Worm (Caenorhabditis elegans) whole organism, L2 larva: ENCODE results near the gene dhs-19.
A peak's percentile ranks its signal among the peaks of the same experiment; 100 is the strongest.

Experiments used
- C34F6.9 ChIP-seq: fragments of 150-350 bp; optimal IDR thresholded peaks from 2 replicates; lab custom pipeline; 2014; ENCODE audit warnings: missing biosample characterization, missing genetic modification characterization
- F13H6.1 ChIP-seq: sonication (generic microtip); optimal IDR thresholded peaks from 2 replicates; lab custom pipeline; 2016; ENCODE audit warnings: missing genetic modification characterization, missing compliant biosample characterization
- R02D3.7 ChIP-seq: fragments of 150-350 bp; optimal IDR thresholded peaks from 2 replicates; lab custom pipeline; 2014; ENCODE audit warnings: missing biosample characterization, missing genetic modification characterization
- Y55F3AM.14 ChIP-seq: fragments of 200-800 bp; sonication (Bioruptor generic); optimal IDR thresholded peaks from 2 replicates; lab custom pipeline; 2018; ENCODE audit warnings: mild to moderate bottlenecking, missing genetic modification characterization, missing compliant biosample characterization
- ZK546.5 ChIP-seq: sonication (generic microtip); optimal IDR thresholded peaks from 2 replicates; lab custom pipeline; 2017; ENCODE audit warnings: missing biosample characterization, missing genetic modification characterization
- alr-1 ChIP-seq: fragments of 150-350 bp; optimal IDR thresholded peaks from 2 replicates; lab custom pipeline; 2014; ENCODE audit warnings: missing biosample characterization, missing genetic modification characterization
- aly-2 ChIP-seq: fragments of 150-350 bp; optimal IDR thresholded peaks from 2 replicates; lab custom pipeline; 2014; ENCODE audit warnings: missing biosample characterization, missing genetic modification characterization
- ama-1 ChIP-seq: fragments of 150-350 bp; optimal IDR thresholded peaks from 2 replicates; lab custom pipeline; 2018; ENCODE audit warnings: inconsistent platforms
- blmp-1 ChIP-seq: sonication (generic microtip); optimal IDR thresholded peaks from 2 replicates; lab custom pipeline; 2017; ENCODE audit warnings: missing genetic modification characterization, mild to moderate bottlenecking, missing compliant biosample characterization, antibody characterized with exemption, moderate library complexity; ENCODE audit not compliant: insufficient read depth
- ceh-16 ChIP-seq: fragments of 150-350 bp; optimal IDR thresholded peaks from 2 replicates; lab custom pipeline; 2014; ENCODE audit warnings: missing biosample characterization, missing genetic modification characterization
- ceh-82 ChIP-seq: fragments of 150-350 bp; optimal IDR thresholded peaks from 2 replicates; lab custom pipeline; 2014; ENCODE audit warnings: missing biosample characterization, missing genetic modification characterization
- crh-2 ChIP-seq: sonication (generic microtip); optimal IDR thresholded peaks from 2 replicates; lab custom pipeline; 2017; ENCODE audit warnings: missing biosample characterization, missing genetic modification characterization
- dmd-4 ChIP-seq: sonication (generic microtip); optimal IDR thresholded peaks from 2 replicates; lab custom pipeline; 2017; ENCODE audit warnings: missing biosample characterization, missing genetic modification characterization
- egl-27 ChIP-seq: sonication (generic microtip); optimal IDR thresholded peaks from 3 replicates; lab custom pipeline; 2017; ENCODE audit warnings: missing biosample characterization, missing genetic modification reagents, missing genetic modification characterization
- elt-1 ChIP-seq: fragments of 150-350 bp; optimal IDR thresholded peaks from 2 replicates; lab custom pipeline; 2014; ENCODE audit warnings: missing biosample characterization, missing genetic modification characterization
- elt-3 ChIP-seq: sonication (generic microtip); optimal IDR thresholded peaks from 2 replicates; lab custom pipeline; 2017; ENCODE audit warnings: missing biosample characterization, missing genetic modification characterization
- fos-1 ChIP-seq: fragments of 150-350 bp; optimal IDR thresholded peaks from 2 replicates; lab custom pipeline; 2014; ENCODE audit warnings: missing biosample characterization, missing genetic modification characterization
- gmeb-1 ChIP-seq: fragments of 150-350 bp; optimal IDR thresholded peaks from 2 replicates; lab custom pipeline; 2014; ENCODE audit warnings: missing biosample characterization, missing genetic modification characterization
- lin-11 ChIP-seq: fragments of 150-350 bp; sonication (generic microtip); optimal IDR thresholded peaks from 2 replicates; lab custom pipeline; 2014; ENCODE audit warnings: missing biosample characterization, missing genetic modification characterization, inconsistent platforms, mixed read lengths
- lin-13 ChIP-seq: fragments of 150-350 bp; optimal IDR thresholded peaks from 2 replicates; lab custom pipeline; 2014; ENCODE audit warnings: missing biosample characterization, missing genetic modification reagents, missing genetic modification characterization
- lin-39 ChIP-seq: fragments of 150-350 bp; optimal IDR thresholded peaks from 2 replicates; lab custom pipeline; 2014; ENCODE audit warnings: missing biosample characterization, missing genetic modification reagents, missing genetic modification characterization
- lsy-2 ChIP-seq, 2 experiments: fragments of 150-350 bp in 1 of 2; sonication (generic microtip) in 1 of 2; optimal IDR thresholded peaks; 2 replicates each; lab custom pipeline; 2014 to 2017; ENCODE audit warnings: missing biosample characterization in 2 of 2, missing genetic modification characterization in 2 of 2
- mab-5 ChIP-seq: fragments of 150-350 bp; optimal IDR thresholded peaks from 2 replicates; lab custom pipeline; 2014; ENCODE audit warnings: missing biosample characterization, missing genetic modification characterization
- mbf-1 ChIP-seq: sonication (generic microtip); optimal IDR thresholded peaks from 2 replicates; lab custom pipeline; 2017; ENCODE audit warnings: missing biosample characterization, missing genetic modification characterization
- mdl-1 ChIP-seq, 2 experiments: fragments of 150-350 bp in 1 of 2; sonication (generic microtip) in 1 of 2; optimal IDR thresholded peaks; 2 replicates each; lab custom pipeline; 2017; ENCODE audit warnings: missing biosample characterization in 2 of 2, missing genetic modification characterization in 2 of 2
- nhr-10 ChIP-seq: sonication (generic microtip); optimal IDR thresholded peaks from 2 replicates; lab custom pipeline; 2017; ENCODE audit warnings: missing biosample characterization, missing genetic modification characterization
- nhr-11 ChIP-seq: fragments of 150-350 bp; optimal IDR thresholded peaks from 2 replicates; lab custom pipeline; 2014; ENCODE audit warnings: missing biosample characterization, missing genetic modification characterization
- nhr-12 ChIP-seq: fragments of 150-350 bp; optimal IDR thresholded peaks from 2 replicates; lab custom pipeline; 2014; ENCODE audit warnings: missing biosample characterization, missing genetic modification characterization
- nhr-129 ChIP-seq: fragments of 150-350 bp; optimal IDR thresholded peaks from 2 replicates; lab custom pipeline; 2014; ENCODE audit warnings: missing biosample characterization, missing genetic modification characterization
- nhr-21 ChIP-seq: fragments of 150-350 bp; optimal IDR thresholded peaks from 2 replicates; lab custom pipeline; 2014; ENCODE audit warnings: missing biosample characterization, missing genetic modification characterization
- nhr-23 ChIP-seq: fragments of 150-350 bp; optimal IDR thresholded peaks from 2 replicates; lab custom pipeline; 2014; ENCODE audit warnings: missing biosample characterization, missing genetic modification reagents, missing genetic modification characterization
- nhr-237 ChIP-seq: fragments of 150-350 bp; optimal IDR thresholded peaks from 2 replicates; lab custom pipeline; 2014; ENCODE audit warnings: missing biosample characterization, missing genetic modification characterization
- nhr-25 ChIP-seq: fragments of 150-350 bp; sonication (generic microtip); optimal IDR thresholded peaks from 3 replicates; lab custom pipeline; 2014; ENCODE audit warnings: missing biosample characterization, missing genetic modification characterization
- nhr-6 ChIP-seq: fragments of 150-350 bp; optimal IDR thresholded peaks from 2 replicates; lab custom pipeline; 2014; ENCODE audit warnings: missing biosample characterization, missing genetic modification characterization
- nhr-77 ChIP-seq: fragments of 150-350 bp; optimal IDR thresholded peaks from 2 replicates; lab custom pipeline; 2014; ENCODE audit warnings: missing biosample characterization, missing genetic modification characterization
- peb-1 ChIP-seq: fragments of 150-350 bp; optimal IDR thresholded peaks from 2 replicates; lab custom pipeline; 2014; ENCODE audit warnings: missing biosample characterization, missing genetic modification characterization
- sem-4 ChIP-seq: fragments of 150-350 bp; optimal IDR thresholded peaks from 2 replicates; lab custom pipeline; 2014; ENCODE audit warnings: missing biosample characterization, missing genetic modification reagents, missing genetic modification characterization
- skn-1 ChIP-seq: sonication (generic microtip); optimal IDR thresholded peaks from 2 replicates; lab custom pipeline; 2017; ENCODE audit warnings: missing biosample characterization, missing genetic modification characterization
- sma-3 ChIP-seq: sonication (generic microtip); optimal IDR thresholded peaks from 2 replicates; lab custom pipeline; 2016; ENCODE audit warnings: missing genetic modification reagents, missing genetic modification characterization, missing compliant biosample characterization
- sma-9 ChIP-seq, 2 experiments: fragments of 150-350 bp in 1 of 2; sonication (generic microtip) in 1 of 2; optimal IDR thresholded peaks; 2 replicates each; lab custom pipeline; 2014 to 2016; ENCODE audit warnings: missing genetic modification characterization in 2 of 2, mild to moderate bottlenecking in 1 of 2, missing biosample characterization in 1 of 2, missing compliant biosample characterization in 1 of 2, missing genetic modification reagents in 1 of 2, moderate library complexity in 1 of 2
- snpc-4 ChIP-seq: fragments of 150-350 bp; optimal IDR thresholded peaks from 2 replicates; lab custom pipeline; 2014; ENCODE audit warnings: missing biosample characterization, missing genetic modification characterization
- unc-39 ChIP-seq: fragments of 150-350 bp; optimal IDR thresholded peaks from 2 replicates; lab custom pipeline; 2014; ENCODE audit warnings: missing biosample characterization, missing genetic modification characterization
- unc-55 ChIP-seq: fragments of 150-350 bp; sonication (generic microtip); optimal IDR thresholded peaks from 3 replicates; lab custom pipeline; 2014; ENCODE audit warnings: missing biosample characterization, missing genetic modification reagents, missing genetic modification characterization
- unc-62 ChIP-seq: fragments of 150-350 bp; optimal IDR thresholded peaks from 2 replicates; lab custom pipeline; 2014; ENCODE audit warnings: missing biosample characterization, missing genetic modification reagents, missing genetic modification characterization
- zag-1 ChIP-seq: fragments of 150-350 bp; optimal IDR thresholded peaks from 2 replicates; lab custom pipeline; 2014; ENCODE audit warnings: missing biosample characterization, missing genetic modification characterization
- ztf-1 ChIP-seq: fragments of 200-800 bp; sonication (Bioruptor generic); conservative IDR thresholded peaks from 2 replicates; pipeline ENCODE4 v1.3.6; 2022; ENCODE audit warnings: missing genetic modification characterization, missing compliant biosample characterization
- ztf-11 ChIP-seq: sonication (generic microtip); optimal IDR thresholded peaks from 2 replicates; lab custom pipeline; 2017; ENCODE audit warnings: missing biosample characterization, missing genetic modification characterization
- ztf-4 ChIP-seq: fragments of 150-350 bp; optimal IDR thresholded peaks from 2 replicates; lab custom pipeline; 2014; ENCODE audit warnings: missing biosample characterization, missing genetic modification characterization

Gene dhs-19

ce11 chrV:11533365-11533949, 43.2 kb upstream of the dhs-19 start:
- no peak for TF ChIP-seq ZK546.5 (tag; lab: Kevin White, UChicago)
- no peak for TF ChIP-seq zag-1
- no peak for TF ChIP-seq ceh-16 (tag; lab: Kevin White, UChicago)
- no peak for TF ChIP-seq dmd-4

DNA sequence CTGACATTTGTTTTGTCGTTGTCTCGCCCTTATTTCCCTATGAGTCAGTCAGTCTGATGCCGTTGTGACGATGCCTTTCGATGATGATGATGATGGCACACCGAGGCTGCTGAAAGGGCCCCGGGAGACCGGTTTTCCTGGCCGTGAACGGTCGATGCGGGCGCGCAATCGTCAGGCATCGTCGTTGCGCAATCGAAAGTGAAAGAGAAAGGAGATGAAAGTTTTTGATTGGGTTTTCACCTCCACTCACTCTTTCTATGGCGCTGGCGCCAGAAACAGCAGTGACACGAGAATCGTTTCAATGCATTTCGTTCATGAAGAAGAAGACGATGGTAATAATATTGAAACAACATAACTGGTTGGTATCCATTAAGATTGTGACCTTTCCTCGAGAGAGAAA, 42.7 kb upstream of the dhs-19 start:
- TF ChIP-seq sma-3 (GFP tag; lab: Kevin White, UChicago) (peak; percentile 72), nhr-6 (tag; lab: Kevin White, UChicago) (no peak), peb-1 (no peak), mdl-1 (tag; optimal IDR thresholded peaks at IDR 0.05; lab: Kevin White, UChicago) (no peak), nhr-129 (tag; lab: Kevin White, UChicago) (peak; percentile 67), mab-5 (tag; lab: Kevin White, UChicago) (no peak), nhr-237 (tag; lab: Kevin White, UChicago) (no peak), ceh-82 (no peak), lin-39 (tag; lab: Kevin White, UChicago) (no peak), ceh-16 (tag; lab: Kevin White, UChicago) (no peak), nhr-21 (peak; percentile 46), lin-11 (tag; lab: Kevin White, UChicago) (no peak), lin-13 (GFP tag; lab: Kevin White, UChicago) (no peak), ZK546.5 (tag; lab: Kevin White, UChicago) (no peak), lsy-2 (tag; optimal IDR thresholded peaks at IDR 0.05; lab: Kevin White, UChicago) (no peak), elt-1 (tag; lab: Kevin White, UChicago) (no peak), zag-1 (no peak), unc-39 (tag; lab: Kevin White, UChicago) (no peak), elt-3 (no peak), egl-27 (tag; lab: Kevin White, UChicago) (peak; percentile 62), mbf-1 (tag; lab: Kevin White, UChicago) (no peak), ama-1 (lab: Kevin White, UChicago) (no peak), ztf-1 (no peak), fos-1 (tag; lab: Kevin White, UChicago) (peak; percentile 33), F13H6.1 (tag; lab: Kevin White, UChicago) (no peak), sem-4 (tag; lab: Kevin White, UChicago) (peak; percentile 80), dmd-4 (no peak), aly-2 (tag; lab: Kevin White, UChicago) (no peak), Y55F3AM.14 (GFP tag; lab: Kevin White, UChicago) (peak; percentile 61), gmeb-1 (tag; lab: Kevin White, UChicago) (no peak), crh-2 (tag; lab: Kevin White, UChicago) (no peak), C34F6.9 (tag; lab: Kevin White, UChicago) (no peak), skn-1 (tag; lab: Kevin White, UChicago) (no peak), nhr-11 (no peak), nhr-10 (tag; lab: Kevin White, UChicago) (no peak), ztf-4 (tag; lab: Kevin White, UChicago) (no peak), nhr-23 (tag; lab: Kevin White, UChicago) (no peak), nhr-12 (tag; lab: Kevin White, UChicago) (no peak), snpc-4 (no peak), unc-55 (no peak), nhr-77 (tag; lab: Kevin White, UChicago) (no peak), sma-9 (GFP tag; optimal IDR thresholded peaks at IDR 0.05; lab: Kevin White, UChicago) (peak; percentile 87), sma-9 (tag; optimal IDR thresholded peaks at IDR 0.05; lab: Kevin White, UChicago) (no peak), nhr-25 (peak; percentile 88), blmp-1 (peak; percentile 100), ztf-11 (no peak), alr-1 (no peak), R02D3.7 (tag; lab: Kevin White, UChicago) (no peak), unc-62 (GFP tag; lab: Kevin White, UChicago) (no peak)
